Worm (Caenorhabditis elegans) whole organism, L1 larva: ENCODE measurements around the gene K10D6.3.

Experiments used
- C16A3.4 ChIP-seq: fragments of 150-350 bp; optimal IDR thresholded peaks from 2 replicates; lab custom pipeline; 2014; ENCODE audit warnings: missing biosample characterization, missing genetic modification characterization
- Y116A8C.19 ChIP-seq: sonication (generic microtip); optimal IDR thresholded peaks from 2 replicates; lab custom pipeline; 2016; ENCODE audit warnings: missing compliant biosample characterization, missing genetic modification characterization, borderline replicate concordance
- aha-1 ChIP-seq: fragments of 150-350 bp; optimal IDR thresholded peaks from 2 replicates; lab custom pipeline; 2014; ENCODE audit warnings: missing biosample characterization, missing genetic modification characterization
- alr-1 ChIP-seq: fragments of 200-800 bp; sonication (Bioruptor generic); optimal IDR thresholded peaks from 2 replicates; lab custom pipeline; 2018; ENCODE audit warnings: borderline replicate concordance, mild to moderate bottlenecking, missing genetic modification characterization, missing compliant biosample characterization
- aly-2 ChIP-seq: fragments of 150-350 bp; optimal IDR thresholded peaks from 2 replicates; lab custom pipeline; 2014; ENCODE audit warnings: missing biosample characterization, missing genetic modification characterization
- blmp-1 ChIP-seq: fragments of 150-350 bp; optimal IDR thresholded peaks from 2 replicates; lab custom pipeline; 2014; ENCODE audit warnings: missing biosample characterization, missing genetic modification characterization
- ceh-63 ChIP-seq: fragments of 200-800 bp; sonication (Bioruptor generic); optimal IDR thresholded peaks from 2 replicates; lab custom pipeline; 2018; ENCODE audit warnings: mild to moderate bottlenecking, missing genetic modification characterization, missing compliant biosample characterization
- ceh-8 ChIP-seq: fragments of 200-800 bp; sonication (Bioruptor generic); optimal IDR thresholded peaks from 2 replicates; lab custom pipeline; 2018; ENCODE audit warnings: mild to moderate bottlenecking, missing genetic modification characterization, moderate library complexity, missing compliant biosample characterization
- ces-1 ChIP-seq: fragments of 150-350 bp; optimal IDR thresholded peaks from 2 replicates; lab custom pipeline; 2014; ENCODE audit warnings: missing biosample characterization, missing genetic modification reagents, missing genetic modification characterization
- dpl-1 ChIP-seq, 3 experiments: fragments of 150-350 bp in 2 of 3; sonication (generic microtip) in 1 of 3; optimal IDR thresholded peaks; 2 replicates each; lab custom pipeline; 2014 to 2017; ENCODE audit warnings: missing biosample characterization in 3 of 3, missing genetic modification characterization in 3 of 3, missing genetic modification reagents in 3 of 3
- dsc-1 ChIP-seq: sonication (generic microtip); optimal IDR thresholded peaks from 2 replicates; lab custom pipeline; 2016; ENCODE audit warnings: mild to moderate bottlenecking, missing genetic modification characterization, missing compliant biosample characterization
- efl-1 ChIP-seq, 4 experiments: fragments of 150-350 bp; optimal IDR thresholded peaks in 3 of 4; peaks in 1 of 4; 1 replicate in 1 of 4; 2 replicates in 3 of 4; lab custom pipeline; 2014; ENCODE audit warnings: missing biosample characterization in 2 of 4, missing genetic modification characterization in 2 of 4, missing genetic modification reagents in 2 of 4
- efl-3 ChIP-seq: fragments of 200-800 bp; sonication (Bioruptor generic); optimal IDR thresholded peaks from 2 replicates; lab custom pipeline; 2018; ENCODE audit warnings: mild to moderate bottlenecking, missing genetic modification characterization, missing compliant biosample characterization
- fkh-10 ChIP-seq: sonication (generic microtip); optimal IDR thresholded peaks from 2 replicates; lab custom pipeline; 2017; ENCODE audit warnings: missing biosample characterization, missing genetic modification reagents, missing genetic modification characterization
- fkh-4 ChIP-seq: sonication (generic microtip); optimal IDR thresholded peaks from 2 replicates; lab custom pipeline; 2016; ENCODE audit warnings: missing compliant biosample characterization, missing genetic modification characterization, borderline replicate concordance
- fkh-8 ChIP-seq: sonication (generic microtip); optimal IDR thresholded peaks from 2 replicates; lab custom pipeline; 2016; ENCODE audit warnings: mild to moderate bottlenecking, missing genetic modification characterization, missing compliant biosample characterization
- fos-1 ChIP-seq: fragments of 150-350 bp; optimal IDR thresholded peaks from 2 replicates; lab custom pipeline; 2014; ENCODE audit warnings: missing biosample characterization, missing genetic modification characterization
- grh-1 ChIP-seq: fragments of 200-800 bp; sonication (Bioruptor generic); IDR thresholded peaks from 2 replicates; pipeline ENCODE4 v1.3.6; 2022; ENCODE audit warnings: missing genetic modification reagents, missing genetic modification characterization, missing compliant biosample characterization
- hpl-2 ChIP-seq: fragments of 150-350 bp; optimal IDR thresholded peaks from 2 replicates; lab custom pipeline; 2014; ENCODE audit warnings: missing biosample characterization, missing genetic modification reagents, missing genetic modification characterization
- isw-1 ChIP-seq: fragments of 200-800 bp; sonication (Bioruptor generic); IDR thresholded peaks from 2 replicates; pipeline ENCODE4 v1.3.6; 2022; ENCODE audit warnings: missing genetic modification characterization, missing compliant biosample characterization
- lin-13 ChIP-seq: fragments of 150-350 bp; optimal IDR thresholded peaks from 2 replicates; lab custom pipeline; 2014; ENCODE audit warnings: missing biosample characterization, missing genetic modification reagents, missing genetic modification characterization
- lin-15B ChIP-seq: fragments of 150-350 bp; sonication (generic microtip); optimal IDR thresholded peaks from 3 replicates; lab custom pipeline; 2014; ENCODE audit warnings: missing biosample characterization, missing genetic modification characterization
- lir-3 ChIP-seq: sonication (generic microtip); optimal IDR thresholded peaks from 2 replicates; lab custom pipeline; 2016; ENCODE audit warnings: mild to moderate bottlenecking, missing genetic modification characterization, moderate library complexity, missing compliant biosample characterization; ENCODE audit not compliant: poor library complexity
- lsy-2 ChIP-seq, 2 experiments: fragments of 150-350 bp; optimal IDR thresholded peaks; 2 replicates each; lab custom pipeline; 2014; ENCODE audit warnings: missing biosample characterization in 2 of 2, missing genetic modification characterization in 2 of 2
- mab-9 ChIP-seq: fragments of 200-800 bp; sonication (Bioruptor generic); IDR thresholded peaks from 2 replicates; pipeline ENCODE4 v1.3.6; 2022; ENCODE audit warnings: missing genetic modification reagents, missing genetic modification characterization, missing compliant biosample characterization
- nhr-11 ChIP-seq: fragments of 150-350 bp; optimal IDR thresholded peaks from 2 replicates; lab custom pipeline; 2014; ENCODE audit warnings: missing biosample characterization, missing genetic modification characterization
- nhr-20 ChIP-seq: sonication (generic microtip); optimal IDR thresholded peaks from 2 replicates; lab custom pipeline; 2016; ENCODE audit warnings: mild to moderate bottlenecking, missing genetic modification characterization, missing compliant biosample characterization
- nhr-237 ChIP-seq: fragments of 150-350 bp; optimal IDR thresholded peaks from 2 replicates; lab custom pipeline; 2014; ENCODE audit warnings: missing biosample characterization, missing genetic modification characterization
- nhr-47 ChIP-seq: sonication (generic microtip); optimal IDR thresholded peaks from 2 replicates; lab custom pipeline; 2016; ENCODE audit warnings: mild to moderate bottlenecking, missing genetic modification characterization, moderate library complexity, missing compliant biosample characterization
- nhr-71 ChIP-seq: sonication (generic microtip); optimal IDR thresholded peaks from 2 replicates; lab custom pipeline; 2016; ENCODE audit warnings: mild to moderate bottlenecking, missing genetic modification characterization, moderate library complexity, missing compliant biosample characterization
- nhr-77 ChIP-seq: fragments of 150-350 bp; optimal IDR thresholded peaks from 2 replicates; lab custom pipeline; 2014; ENCODE audit warnings: missing biosample characterization, missing genetic modification characterization
- nhr-84 ChIP-seq: sonication (generic microtip); optimal IDR thresholded peaks from 2 replicates; lab custom pipeline; 2017; ENCODE audit warnings: missing biosample characterization, missing genetic modification characterization
- nhr-85 ChIP-seq: sonication (generic microtip); peaks from one replicate; lab custom pipeline; 2016; ENCODE audit warnings: missing genetic modification characterization, inconsistent platforms, missing compliant biosample characterization
- nhr-90 ChIP-seq: sonication (generic microtip); optimal IDR thresholded peaks from 2 replicates; lab custom pipeline; 2016; ENCODE audit warnings: mild to moderate bottlenecking, missing genetic modification characterization, missing compliant biosample characterization; ENCODE audit not compliant: poor library complexity
- pax-3 ChIP-seq: fragments of 200-800 bp; sonication (Bioruptor generic); optimal IDR thresholded peaks from 2 replicates; lab custom pipeline; 2018; ENCODE audit warnings: mild to moderate bottlenecking, missing genetic modification characterization, moderate library complexity, missing compliant biosample characterization
- rnt-1 ChIP-seq: sonication (generic microtip); optimal IDR thresholded peaks from 2 replicates; lab custom pipeline; 2016; ENCODE audit warnings: mild to moderate bottlenecking, missing genetic modification characterization, moderate library complexity, missing compliant biosample characterization
- snu-23 ChIP-seq: sonication (generic microtip); optimal IDR thresholded peaks from 2 replicates; lab custom pipeline; 2016; ENCODE audit warnings: missing genetic modification characterization, missing compliant biosample characterization
- unc-30 ChIP-seq: sonication (generic microtip); optimal IDR thresholded peaks from 2 replicates; lab custom pipeline; 2017; ENCODE audit warnings: missing biosample characterization, missing genetic modification characterization
- unc-62 ChIP-seq: fragments of 150-350 bp; optimal IDR thresholded peaks from 2 replicates; lab custom pipeline; 2014; ENCODE audit warnings: missing biosample characterization, missing genetic modification reagents, missing genetic modification characterization
- unc-86 ChIP-seq: sonication (generic microtip); optimal IDR thresholded peaks from 2 replicates; lab custom pipeline; 2016; ENCODE audit warnings: missing genetic modification characterization, missing compliant biosample characterization
- unc-98 ChIP-seq: fragments of 200-800 bp; sonication (Bioruptor generic); IDR thresholded peaks from 2 replicates; pipeline ENCODE4 v1.3.6; 2022; ENCODE audit warnings: missing genetic modification characterization, missing compliant biosample characterization
- vab-15 ChIP-seq: sonication (generic microtip); optimal IDR thresholded peaks from 2 replicates; lab custom pipeline; 2017; ENCODE audit warnings: missing genotype, mild to moderate bottlenecking, missing genetic modification characterization, missing compliant biosample characterization
- xbp-1 ChIP-seq: sonication (generic microtip); optimal IDR thresholded peaks from 2 replicates; lab custom pipeline; 2016; ENCODE audit warnings: missing genetic modification characterization, missing compliant biosample characterization
- zag-1 ChIP-seq: fragments of 150-350 bp; optimal IDR thresholded peaks from 2 replicates; lab custom pipeline; 2014; ENCODE audit warnings: missing biosample characterization, missing genetic modification characterization
- zip-4 ChIP-seq: fragments of 200-800 bp; sonication (Bioruptor generic); optimal IDR thresholded peaks from 2 replicates; lab custom pipeline; 2018; ENCODE audit warnings: mild to moderate bottlenecking, missing genetic modification characterization, moderate library complexity, missing compliant biosample characterization

The K10D6.3 gene

DNA sequence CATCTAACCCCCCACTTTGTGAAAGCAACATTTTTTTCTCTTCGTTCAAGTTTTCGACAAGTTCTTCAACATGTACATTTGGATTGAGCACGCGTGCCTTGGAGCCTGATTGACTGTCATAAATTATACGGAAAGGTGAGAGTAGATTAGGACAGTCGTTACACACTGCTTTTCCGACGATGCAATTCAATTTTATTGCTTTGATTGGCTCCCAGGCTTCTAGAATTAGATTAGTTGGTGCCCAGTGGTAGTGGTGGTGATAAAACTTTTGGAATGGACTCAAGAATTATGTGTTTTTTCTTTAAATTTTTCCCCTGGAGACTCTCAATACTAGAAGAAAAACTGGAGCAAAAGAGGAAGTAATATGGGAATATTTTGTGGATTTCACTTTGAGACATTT, 4.0 kb downstream of the K10D6.3 start:
- TF ChIP-seq nhr-20 (tag; lab: Kevin White, UChicago) = no peak
- no peak for TF ChIP-seq rnt-1 (tag; lab: Kevin White, UChicago)
- no peak for TF ChIP-seq zag-1 (tag; lab: Kevin White, UChicago)
- no peak for TF ChIP-seq nhr-77
- no peak for TF ChIP-seq aha-1
- TF ChIP-seq efl-3 (GFP tag; lab: Kevin White, UChicago) = no peak
- TF ChIP-seq fos-1 (tag; lab: Kevin White, UChicago) = no peak
- TF ChIP-seq mab-9 (GFP tag; lab: Robert Waterston, UW) = no peak
- no peak for TF ChIP-seq nhr-11 (tag; lab: Kevin White, UChicago)
- TF ChIP-seq vab-15 (tag; lab: Kevin White, UChicago) = no peak

DNA sequence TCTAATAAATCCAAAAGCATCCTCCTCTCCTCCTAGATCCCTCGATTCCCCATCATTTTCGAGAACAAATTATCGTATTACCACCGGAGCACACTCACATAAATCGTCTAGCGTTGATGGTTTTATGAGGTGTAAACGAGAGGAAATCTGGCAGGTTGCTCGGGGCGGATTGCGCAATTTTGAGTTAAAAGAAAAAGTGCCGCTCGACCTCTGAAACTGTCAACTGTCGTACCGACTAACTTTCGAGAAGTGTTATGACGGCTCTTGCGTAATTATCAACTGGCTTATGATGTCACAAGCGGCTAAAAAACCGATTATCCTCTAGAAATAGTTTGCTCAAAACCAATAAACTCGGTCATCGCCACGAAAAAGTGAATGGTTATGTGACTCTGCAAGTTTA, 6.1 kb downstream of the K10D6.3 start:
- TF ChIP-seq lsy-2 (tag; optimal IDR thresholded peaks at IDR 0.05; lab: Kevin White, UChicago) = no peak
- no peak for TF ChIP-seq unc-98
- no peak for TF ChIP-seq aly-2 (tag; lab: Kevin White, UChicago)
- TF ChIP-seq zag-1 (tag; lab: Kevin White, UChicago) = no peak
- TF ChIP-seq nhr-85 (tag; lab: Kevin White, UChicago) = no peak
- TF ChIP-seq hpl-2 = no peak
- no peak for TF ChIP-seq nhr-71 (tag; lab: Kevin White, UChicago)
- TF ChIP-seq unc-30 (tag; lab: Kevin White, UChicago) = no peak
- no peak for TF ChIP-seq unc-86
- no peak for TF ChIP-seq efl-3 (GFP tag; lab: Kevin White, UChicago)
- TF ChIP-seq fkh-4 = no peak
- TF ChIP-seq xbp-1 = no peak

- TF ChIP-seq ceh-8 = peak; percentile 32
- TF ChIP-seq pax-3 = peak; percentile 17
- peak; percentile 95 for TF ChIP-seq dsc-1 (tag; lab: Kevin White, UChicago)
- peak; percentile 44 for TF ChIP-seq fkh-8 (tag; lab: Kevin White, UChicago)
- no peak for TF ChIP-seq fkh-10 (GFP tag; lab: Kevin White, UChicago)
- peak; percentile 40 for TF ChIP-seq blmp-1
Observed at ce11 chrV:11209452-11210188, 9.2 kb downstream of the K10D6.3 start.

ce11 chrV:11211323-11211722, 10.9 kb downstream of the K10D6.3 start:
- TF ChIP-seq nhr-85 (tag; lab: Kevin White, UChicago) = no peak
- TF ChIP-seq ceh-63 = no peak
- no peak for TF ChIP-seq nhr-237
- no peak for TF ChIP-seq C16A3.4 (tag; lab: Kevin White, UChicago)
- TF ChIP-seq unc-62 (GFP tag; lab: Kevin White, UChicago) = no peak
- no peak for TF ChIP-seq snu-23 (GFP tag; lab: Kevin White, UChicago)
- TF ChIP-seq mab-9 (GFP tag; lab: Robert Waterston, UW) = no peak
- no peak for TF ChIP-seq lir-3 (tag; lab: Kevin White, UChicago)
- no peak for TF ChIP-seq nhr-90 (tag; lab: Kevin White, UChicago)
- TF ChIP-seq nhr-84 = no peak
- TF ChIP-seq ces-1 = no peak
- TF ChIP-seq isw-1 (GFP tag; lab: Robert Waterston, UW) = no peak
- no peak for TF ChIP-seq aly-2 (tag; lab: Kevin White, UChicago)
- no peak for TF ChIP-seq grh-1
- TF ChIP-seq hpl-2 = no peak
- TF ChIP-seq efl-1 (optimal IDR thresholded peaks at IDR 0.05; lab: Kevin White, UChicago) = no peak
- TF ChIP-seq efl-1 (GFP tag; optimal IDR thresholded peaks at IDR 0.05 in 1 of 2; lab: Kevin White, UChicago) = no peak
- no peak for TF ChIP-seq alr-1 (tag; lab: Kevin White, UChicago)
- no peak for TF ChIP-seq dpl-1 (GFP tag; optimal IDR thresholded peaks at IDR 0.05; lab: Kevin White, UChicago)
- no peak for TF ChIP-seq ceh-8
- peak; percentile 45 for TF ChIP-seq nhr-47 (tag; lab: Kevin White, UChicago)
- TF ChIP-seq unc-86 = no peak
- TF ChIP-seq nhr-77 = no peak
- TF ChIP-seq lin-15B (tag; lab: Kevin White, UChicago) = no peak
- TF ChIP-seq zip-4 (GFP tag; lab: Kevin White, UChicago) = no peak
- peak; percentile 4 for TF ChIP-seq nhr-20 (tag; lab: Kevin White, UChicago)
- no peak for TF ChIP-seq Y116A8C.19 (tag; lab: Kevin White, UChicago)
- peak; percentile 70 for TF ChIP-seq fkh-8 (tag; lab: Kevin White, UChicago)
- no peak for TF ChIP-seq lin-13 (GFP tag; lab: Kevin White, UChicago)
- peak; percentile 96 for TF ChIP-seq dsc-1 (tag; lab: Kevin White, UChicago)
- TF ChIP-seq aha-1 = no peak
